Worm (Caenorhabditis elegans) whole organism, early embryonic: Measurements from ENCODE around the gene C40H1.9.
A peak's percentile ranks its signal among the peaks of the same experiment; 100 is the strongest.

Source experiments
- B0310.2 ChIP-seq: sonication (generic microtip); optimal IDR thresholded peaks from 2 replicates; lab custom pipeline; 2016; ENCODE audit warnings: mild to moderate bottlenecking, missing genetic modification characterization, missing compliant biosample characterization
- F13C5.2 ChIP-seq: sonication (generic microtip); optimal IDR thresholded peaks from 2 replicates; lab custom pipeline; 2017; ENCODE audit warnings: mild to moderate bottlenecking, missing genetic modification characterization, inconsistent platforms, missing compliant biosample characterization
- aly-1 ChIP-seq: sonication (generic microtip); optimal IDR thresholded peaks from 2 replicates; lab custom pipeline; 2016; ENCODE audit warnings: missing genetic modification characterization, missing compliant biosample characterization
- ama-1 ChIP-seq: fragments of 150-350 bp; optimal IDR thresholded peaks from 2 replicates; lab custom pipeline; 2014
- ceh-13 ChIP-seq: fragments of 200-800 bp; sonication (Bioruptor generic); optimal IDR thresholded peaks from 2 replicates; lab custom pipeline; 2018; ENCODE audit warnings: mild to moderate bottlenecking, missing genetic modification characterization, missing compliant biosample characterization
- ceh-36 ChIP-seq: sonication (generic microtip); optimal IDR thresholded peaks from 2 replicates; lab custom pipeline; 2016; ENCODE audit warnings: missing genetic modification characterization, inconsistent platforms, missing compliant biosample characterization
- ets-7 ChIP-seq: sonication (generic microtip); optimal IDR thresholded peaks from 2 replicates; lab custom pipeline; 2016; ENCODE audit warnings: missing genotype, missing genetic modification characterization, missing compliant biosample characterization
- flt-1 ChIP-seq: fragments of 200-800 bp; sonication (Bioruptor generic); IDR thresholded peaks from 2 replicates; pipeline ENCODE4 v1.3.6; 2022; ENCODE audit warnings: missing genetic modification characterization, missing compliant biosample characterization
- hmbx-1 ChIP-seq: sonication (generic microtip); optimal IDR thresholded peaks from 2 replicates; lab custom pipeline; 2016; ENCODE audit warnings: mild to moderate bottlenecking, missing genetic modification characterization, missing compliant biosample characterization
- hmg-4 ChIP-seq: fragments of 200-800 bp; sonication (Bioruptor generic); optimal IDR thresholded peaks from 2 replicates; lab custom pipeline; 2018; ENCODE audit warnings: mild to moderate bottlenecking, missing genetic modification characterization, missing compliant biosample characterization
- hnd-1 ChIP-seq: sonication (generic microtip); optimal IDR thresholded peaks from 2 replicates; lab custom pipeline; 2016; ENCODE audit warnings: missing genetic modification characterization, missing compliant biosample characterization
- pes-1 ChIP-seq: fragments of 200-800 bp; sonication (Bioruptor generic); IDR thresholded peaks from 2 replicates; pipeline ENCODE4 v1.3.6; 2022; ENCODE audit warnings: missing genetic modification reagents, missing genetic modification characterization, missing compliant biosample characterization
- scrt-1 ChIP-seq: fragments of 200-800 bp; sonication (Bioruptor generic); IDR thresholded peaks from 2 replicates; pipeline ENCODE4 v1.3.6; 2022; ENCODE audit warnings: missing genetic modification characterization, missing compliant biosample characterization
- sea-1 ChIP-seq: fragments of 200-800 bp; sonication (Bioruptor generic); conservative IDR thresholded peaks from 2 replicates; pipeline ENCODE4 v1.3.6; 2022; ENCODE audit warnings: missing genetic modification characterization, missing compliant biosample characterization
- tbx-11 ChIP-seq: fragments of 200-800 bp; sonication (Bioruptor generic); IDR thresholded peaks from 2 replicates; pipeline ENCODE4 v1.3.6; 2022; ENCODE audit warnings: missing genetic modification characterization, missing compliant biosample characterization
- tbx-37 ChIP-seq: fragments of 200-800 bp; sonication (Bioruptor generic); conservative IDR thresholded peaks from 2 replicates; pipeline ENCODE4 v1.3.6; 2022; ENCODE audit warnings: missing genetic modification reagents, missing genetic modification characterization, missing compliant biosample characterization
- tra-4 ChIP-seq: sonication (generic microtip); optimal IDR thresholded peaks from 2 replicates; lab custom pipeline; 2017; ENCODE audit warnings: missing genetic modification characterization, missing compliant biosample characterization

The C40H1.9 gene

DNA sequence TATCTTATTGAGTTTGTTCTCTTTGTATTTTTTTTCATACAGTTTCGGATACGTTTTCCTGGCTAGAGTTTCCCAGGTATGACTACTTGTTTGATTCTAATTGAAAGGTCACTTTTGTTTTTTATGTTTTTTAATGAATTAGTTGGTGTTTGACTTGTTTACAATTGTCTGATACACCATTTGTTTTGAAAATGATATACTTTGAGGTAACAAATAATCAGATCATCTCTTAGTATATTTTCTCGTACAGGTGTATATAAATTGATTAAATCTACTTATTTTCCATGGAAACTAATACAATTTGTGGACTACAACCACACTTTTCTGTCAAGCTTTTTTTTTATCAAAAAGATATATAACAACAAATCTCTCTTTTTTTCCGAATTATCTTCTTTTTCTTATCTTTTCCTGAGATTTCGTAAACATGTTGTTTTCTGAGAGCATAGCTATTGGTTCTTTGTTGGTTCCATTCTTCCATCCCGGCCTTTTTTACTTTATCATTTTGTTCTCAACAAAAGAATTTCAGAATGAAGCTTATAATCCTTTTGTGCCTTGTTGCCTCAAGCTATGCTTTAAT is 10.1 kb downstream of the C40H1.9 start, which contains the start of gene ttr-5:
Gene ttr-5, plus strand, starts transcription at position 527 of the 577 bp plus-strand sequence.
- no peak for TF ChIP-seq hmg-4 (GFP tag; lab: Kevin White, UChicago)
- TF ChIP-seq aly-1 = no peak
- TF ChIP-seq flt-1 = no peak
- no peak for TF ChIP-seq F13C5.2 (tag; lab: Kevin White, UChicago)
- no peak for TF ChIP-seq hnd-1
- no peak for TF ChIP-seq tbx-37 (GFP tag; lab: Robert Waterston, UW)

DNA sequence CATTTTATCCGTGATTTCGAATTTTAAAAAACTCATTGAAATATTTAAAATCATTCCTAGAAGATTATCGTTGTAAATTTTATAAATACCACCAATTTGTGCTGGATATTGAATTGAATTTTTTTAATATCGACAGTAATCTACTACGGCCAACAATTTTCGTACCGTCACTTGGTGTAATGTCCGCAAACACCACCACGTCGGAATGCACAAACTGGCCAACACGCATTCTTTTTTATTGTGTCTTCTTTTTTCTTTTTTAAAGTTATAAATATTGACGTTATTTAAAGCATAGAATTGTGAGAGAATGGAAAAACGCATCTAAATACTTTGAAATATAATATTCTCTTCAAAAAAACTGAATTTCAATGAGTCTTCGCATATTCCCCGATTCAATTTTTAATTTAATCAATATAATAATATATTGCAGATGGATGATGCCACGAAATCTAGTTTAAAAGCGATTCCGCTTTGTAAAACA is 11.4 kb downstream of the C40H1.9 start, which contains the start of gene ufc-1:
Gene ufc-1, plus strand, starts transcription at position 431 of the 481 bp plus-strand sequence.
- TF ChIP-seq scrt-1 = no peak
- TF ChIP-seq hnd-1 = no peak
- no peak for TF ChIP-seq flt-1
- TF ChIP-seq ceh-36 = no peak
- no peak for TF ChIP-seq hmg-4 (GFP tag; lab: Kevin White, UChicago)
- no peak for TF ChIP-seq hmbx-1 (tag; lab: Kevin White, UChicago)
- no peak for TF ChIP-seq tbx-11 (GFP tag; lab: Robert Waterston, UW)
- no peak for TF ChIP-seq ceh-13 (GFP tag; lab: Kevin White, UChicago)
- no peak for TF ChIP-seq aly-1

DNA sequence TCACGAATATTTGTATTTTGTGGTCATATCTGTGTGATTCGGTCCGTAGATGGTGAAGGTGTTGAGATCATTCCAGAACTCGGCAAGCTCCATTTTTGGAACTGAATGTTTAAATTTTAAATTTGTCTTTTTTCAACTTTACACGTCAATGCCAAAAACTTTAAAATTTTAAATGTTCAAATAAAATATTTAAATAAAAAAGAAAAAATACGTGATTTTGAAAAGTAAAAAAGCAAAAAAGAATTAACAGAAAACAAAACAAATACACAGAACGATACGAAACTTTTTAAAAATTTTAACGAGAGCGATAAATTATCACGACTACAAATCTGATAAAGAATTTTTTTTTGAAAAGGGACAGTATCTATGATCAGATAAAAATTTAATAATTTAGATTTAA is 14.4 kb downstream of the C40H1.9 start, which contains the start of gene elo-4:
Gene elo-4, minus strand, starts transcription at position 101 of the 400 bp plus-strand sequence.
- TF ChIP-seq hnd-1 (no peak), ceh-36 (no peak), hmg-4 (GFP tag; lab: Kevin White, UChicago) (no peak), ama-1 (lab: Kevin White, UChicago) (no peak), scrt-1 (no peak), flt-1 (no peak)

DNA sequence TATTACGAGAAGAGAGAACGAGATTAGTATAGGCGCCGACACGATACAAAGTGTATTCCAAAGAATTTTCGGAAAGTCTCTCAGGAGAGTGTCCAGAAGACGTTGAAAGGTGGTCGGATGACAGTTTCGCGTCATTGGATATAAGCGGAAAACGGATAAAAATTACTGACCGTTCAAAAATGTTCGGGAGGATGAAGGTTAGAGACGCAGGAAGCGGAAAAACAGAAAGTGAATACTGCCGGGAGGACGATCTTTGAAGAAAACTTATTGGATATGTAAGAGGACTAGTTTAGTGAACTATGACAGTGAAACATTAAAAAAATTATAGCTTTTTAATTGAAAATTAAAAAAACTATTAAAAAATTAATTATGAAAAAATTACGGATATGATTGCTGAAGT is 15.3 kb downstream of the C40H1.9 start:
- no peak for TF ChIP-seq pes-1 (GFP tag; lab: Robert Waterston, UW)
- TF ChIP-seq ama-1 (lab: Kevin White, UChicago) = no peak
- TF ChIP-seq hmbx-1 (tag; lab: Kevin White, UChicago) = no peak

DNA sequence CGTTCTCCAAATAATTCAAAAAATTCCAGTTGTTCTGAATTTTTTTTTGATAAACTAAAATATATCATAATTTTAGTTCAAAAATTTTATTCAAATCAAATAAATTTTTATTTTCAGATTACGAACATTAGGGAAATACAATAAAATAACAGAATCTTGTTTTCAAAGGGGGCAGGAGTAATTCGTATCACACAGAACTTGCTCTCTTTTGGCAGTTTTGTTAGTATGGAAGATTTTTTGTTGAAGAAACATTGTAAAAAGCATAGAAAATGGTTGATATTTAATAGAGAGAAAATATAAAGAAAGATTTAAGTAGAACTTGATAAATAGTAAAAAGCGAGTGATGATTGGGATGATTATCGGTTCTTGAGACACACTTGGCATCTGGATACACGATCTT is 17.1 kb downstream of the C40H1.9 start:
- no peak for TF ChIP-seq scrt-1
- no peak for TF ChIP-seq aly-1
- no peak for TF ChIP-seq hnd-1
- TF ChIP-seq tbx-11 (GFP tag; lab: Robert Waterston, UW) = no peak
- no peak for TF ChIP-seq flt-1
- TF ChIP-seq tbx-37 (GFP tag; lab: Robert Waterston, UW) = no peak
- no peak for TF ChIP-seq ceh-36
- TF ChIP-seq hmbx-1 (tag; lab: Kevin White, UChicago) = no peak
- TF ChIP-seq pes-1 (GFP tag; lab: Robert Waterston, UW) = no peak
- TF ChIP-seq ceh-13 (GFP tag; lab: Kevin White, UChicago) = no peak
- TF ChIP-seq B0310.2 (tag; lab: Kevin White, UChicago) = no peak
- no peak for TF ChIP-seq ets-7 (tag; lab: Kevin White, UChicago)
- no peak for TF ChIP-seq tra-4 (tag; lab: Kevin White, UChicago)
- TF ChIP-seq ama-1 (lab: Kevin White, UChicago) = no peak
- no peak for TF ChIP-seq F13C5.2 (tag; lab: Kevin White, UChicago)
- TF ChIP-seq hmg-4 (GFP tag; lab: Kevin White, UChicago) = no peak

DNA sequence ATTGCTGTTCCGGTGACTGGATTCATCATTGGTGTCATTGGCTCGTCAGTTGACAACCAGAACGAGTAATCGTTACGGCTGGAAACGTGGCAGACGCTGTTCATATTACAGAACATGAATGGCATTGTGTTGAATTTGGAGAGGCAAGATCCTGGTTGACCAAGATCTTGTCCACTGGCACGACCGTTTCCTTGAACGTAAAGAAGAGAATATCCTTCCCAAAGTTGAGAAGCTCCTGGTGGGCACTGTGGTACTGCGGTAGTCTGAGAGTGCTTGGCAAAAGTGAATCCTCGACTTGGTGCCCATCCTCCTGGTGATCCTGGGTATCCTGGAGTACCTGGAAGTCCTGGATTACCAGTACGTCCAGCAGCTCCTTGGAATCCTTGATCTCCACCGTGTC is 18.2 kb downstream of the C40H1.9 start:
- TF ChIP-seq tra-4 (tag; lab: Kevin White, UChicago) = no peak
- no peak for TF ChIP-seq F13C5.2 (tag; lab: Kevin White, UChicago)
- no peak for TF ChIP-seq tbx-37 (GFP tag; lab: Robert Waterston, UW)
- no peak for TF ChIP-seq ceh-13 (GFP tag; lab: Kevin White, UChicago)
- no peak for TF ChIP-seq hmbx-1 (tag; lab: Kevin White, UChicago)
- TF ChIP-seq hmg-4 (GFP tag; lab: Kevin White, UChicago) = no peak

DNA sequence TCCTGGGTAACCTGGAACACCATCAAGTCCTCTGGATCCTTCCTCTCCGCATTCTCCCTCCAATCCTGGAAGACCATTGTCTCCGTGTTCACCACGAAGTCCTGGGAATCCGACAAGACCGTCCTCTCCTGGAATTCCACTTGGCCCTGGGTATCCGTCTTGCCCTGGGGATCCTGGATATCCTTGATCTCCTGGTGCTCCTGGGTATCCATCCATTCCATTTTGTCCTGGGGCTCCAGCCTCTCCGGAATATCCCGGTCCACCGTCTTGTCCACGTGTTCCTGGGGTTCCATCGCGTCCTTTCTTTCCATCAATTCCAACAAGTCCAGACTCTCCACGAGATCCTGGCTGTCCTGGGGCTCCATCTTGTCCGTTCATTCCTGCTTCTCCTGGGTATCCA is 20.3 kb downstream of the C40H1.9 start:
- TF ChIP-seq sea-1 (GFP tag; lab: Robert Waterston, UW) (0 out of 2 replicates have a peak, but pooled peaks have one; percentile 13), aly-1 (no peak), flt-1 (no peak)

DNA sequence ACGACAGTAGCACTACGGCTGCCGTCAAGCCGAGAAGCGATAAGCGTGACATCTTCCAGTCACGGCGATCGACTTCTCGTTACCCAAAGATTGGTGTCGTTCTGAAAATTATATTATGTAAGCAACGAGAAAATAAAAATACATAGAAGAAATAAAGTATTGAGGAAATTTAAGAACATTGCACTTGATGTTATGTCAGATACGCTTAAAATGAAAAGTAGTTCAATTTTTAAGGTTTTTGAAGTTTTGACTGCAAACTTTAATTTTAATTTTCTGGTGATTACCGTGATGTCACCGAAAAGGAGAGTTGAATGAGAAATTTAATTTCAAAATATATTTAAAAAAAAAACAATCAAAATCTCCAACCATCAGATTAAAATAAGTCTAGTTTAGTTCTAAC is 24.6 kb downstream of the C40H1.9 start, which contains the start of gene emb-9:
Gene emb-9, minus strand, starts transcription at position 101 of the 400 bp plus-strand sequence.
- TF ChIP-seq hmbx-1 (tag; lab: Kevin White, UChicago) (no peak), hmg-4 (GFP tag; lab: Kevin White, UChicago) (no peak), flt-1 (no peak), sea-1 (GFP tag; lab: Robert Waterston, UW) (no peak), F13C5.2 (tag; lab: Kevin White, UChicago) (no peak), tra-4 (tag; lab: Kevin White, UChicago) (no peak), pes-1 (GFP tag; lab: Robert Waterston, UW) (no peak), ets-7 (tag; lab: Kevin White, UChicago) (no peak), B0310.2 (tag; lab: Kevin White, UChicago) (no peak), ama-1 (lab: Kevin White, UChicago) (no peak), scrt-1 (no peak), tbx-11 (GFP tag; lab: Robert Waterston, UW) (no peak), hnd-1 (no peak), ceh-13 (GFP tag; lab: Kevin White, UChicago) (no peak)
